Fruit fly (Drosophila melanogaster) whole organism, adult: ENCODE measurements around the gene por.
A peak's percentile ranks its signal among the peaks of the same experiment; 100 is the strongest.

Source experiments
- CG11617 ChIP-seq: fragments of 200-800 bp; sonication (Bioruptor generic); optimal IDR thresholded peaks from 2 replicates; lab custom pipeline; 2017; ENCODE audit warnings: mild to moderate bottlenecking, missing biosample characterization, missing genetic modification reagents, missing genetic modification characterization
- CG12768 ChIP-seq: fragments of 200-800 bp; sonication (Bioruptor generic); optimal IDR thresholded peaks from 2 replicates; lab custom pipeline; 2017; ENCODE audit warnings: missing biosample characterization, missing genetic modification characterization, mild to moderate bottlenecking, moderate library complexity, missing genetic modification reagents
- CG14711 ChIP-seq: fragments of 200-800 bp; sonication (Bioruptor generic); optimal IDR thresholded peaks from 2 replicates; lab custom pipeline; 2018; ENCODE audit warnings: missing biosample characterization, mild to moderate bottlenecking, missing genetic modification characterization, moderate library complexity
- CG1620 ChIP-seq: fragments of 200-800 bp; sonication (Bioruptor generic); optimal IDR thresholded peaks from 2 replicates; lab custom pipeline; 2016; ENCODE audit warnings: missing biosample characterization, missing genetic modification characterization
- CG33017 ChIP-seq: fragments of 200-800 bp; sonication (Bioruptor generic); optimal IDR thresholded peaks from 2 replicates; lab custom pipeline; 2018; ENCODE audit warnings: missing biosample characterization, mild to moderate bottlenecking, missing genetic modification characterization, moderate library complexity
- CG5204 ChIP-seq: fragments of 200-800 bp; sonication (Bioruptor generic); optimal IDR thresholded peaks from 2 replicates; lab custom pipeline; 2016; ENCODE audit warnings: missing biosample characterization, missing genetic modification characterization
- CG7045 ChIP-seq: fragments of 200-800 bp; sonication (Bioruptor generic); optimal IDR thresholded peaks from 2 replicates; lab custom pipeline; 2017; ENCODE audit warnings: missing biosample characterization, mild to moderate bottlenecking, missing genetic modification characterization
- CG7101 ChIP-seq: fragments of 200-800 bp; sonication (Bioruptor generic); optimal IDR thresholded peaks from 2 replicates; lab custom pipeline; 2018; ENCODE audit warnings: missing biosample characterization, mild to moderate bottlenecking, missing genetic modification characterization, moderate library complexity
- Clk ChIP-seq: fragments of 200-800 bp; sonication (Bioruptor generic); optimal IDR thresholded peaks from 2 replicates; lab custom pipeline; 2017; ENCODE audit warnings: missing biosample characterization, missing genetic modification characterization
- Crg-1 ChIP-seq: fragments of 200-800 bp; sonication (Bioruptor generic); optimal IDR thresholded peaks from 2 replicates; lab custom pipeline; 2016; ENCODE audit warnings: missing biosample characterization, missing genetic modification characterization
- Hr96 ChIP-seq: fragments of 200-800 bp; sonication (Bioruptor generic); optimal IDR thresholded peaks from 2 replicates; lab custom pipeline; 2016; ENCODE audit warnings: missing biosample characterization, missing genetic modification characterization
- Mnt ChIP-seq: fragments of 200-800 bp; sonication (Bioruptor generic); optimal IDR thresholded peaks from 2 replicates; lab custom pipeline; 2016; ENCODE audit warnings: missing biosample characterization, mild to moderate bottlenecking, missing genetic modification characterization
- bab1 ChIP-seq: fragments of 200-800 bp; sonication (Bioruptor generic); optimal IDR thresholded peaks from 3 replicates; lab custom pipeline; 2019; ENCODE audit warnings: missing biosample characterization, mild to moderate bottlenecking, missing genetic modification characterization, moderate library complexity
- cic ChIP-seq: fragments of 200-800 bp; sonication (Bioruptor generic); optimal IDR thresholded peaks from 2 replicates; lab custom pipeline; 2017; ENCODE audit warnings: missing biosample characterization, mild to moderate bottlenecking, missing genetic modification characterization, moderate library complexity
- cnc ChIP-seq, 2 experiments: fragments of >200 bp; optimal IDR thresholded peaks; 2 replicates each; lab custom pipeline; 2017
- kay ChIP-seq: fragments of 200-800 bp; sonication (Bioruptor generic); peaks from one replicate; lab custom pipeline; 2016; ENCODE audit warnings: missing biosample characterization, missing genetic modification characterization, borderline replicate concordance
- ovo ChIP-seq: fragments of 200-800 bp; sonication (Bioruptor generic); optimal IDR thresholded peaks from 2 replicates; lab custom pipeline; 2016; ENCODE audit warnings: missing biosample characterization, missing genetic modification characterization
- pad ChIP-seq: fragments of 200-800 bp; sonication (Bioruptor generic); optimal IDR thresholded peaks from 3 replicates; lab custom pipeline; 2017; ENCODE audit warnings: missing biosample characterization, missing genetic modification characterization, mild to moderate bottlenecking, moderate library complexity, missing genetic modification reagents
- tj ChIP-seq: fragments of 200-800 bp; sonication (Bioruptor generic); optimal IDR thresholded peaks from 3 replicates; lab custom pipeline; 2017; ENCODE audit warnings: missing biosample characterization, mild to moderate bottlenecking, missing genetic modification characterization, moderate library complexity
- toe ChIP-seq: fragments of 200-800 bp; sonication (Bioruptor generic); optimal IDR thresholded peaks from 2 replicates; lab custom pipeline; 2016; ENCODE audit warnings: missing biosample characterization, missing genetic modification characterization

por gene

dm6 chrX:18366033-18366850, 13.4 kb downstream of the por start, which contains the start of gene CrebB:
CrebB (plus strand) TSS chrX:18366357.
- TF ChIP-seq CG11617 (GFP tag; lab: Kevin White, UChicago) (peak; percentile 4), CG7101 (tag; lab: Kevin White, UChicago) (peak; percentile 15), kay (GFP tag; lab: Kevin White, UChicago) (peak; percentile 24), cnc (optimal IDR thresholded peaks at IDR 0.05; lab: Kevin White, UChicago) (no peak), bab1 (GFP tag; lab: Kevin White, UChicago) (peak; percentile 65), pad (GFP tag; lab: Kevin White, UChicago) (peak; percentile 91), CG33017 (tag; lab: Kevin White, UChicago) (no peak), Clk (GFP tag; lab: Kevin White, UChicago) (no peak), toe (GFP tag; lab: Kevin White, UChicago) (no peak), ovo (GFP tag; lab: Kevin White, UChicago) (peak; percentile 63), CG5204 (no peak), Crg-1 (GFP tag; lab: Kevin White, UChicago) (peak; percentile 11), Mnt (GFP tag; lab: Kevin White, UChicago) (peak; percentile 57), CG1620 (GFP tag; lab: Kevin White, UChicago) (no peak), tj (GFP tag; lab: Kevin White, UChicago) (peak; percentile 64), CG7045 (GFP tag; lab: Kevin White, UChicago) (no peak), cic (GFP tag; lab: Kevin White, UChicago) (peak; percentile 81), Hr96 (GFP tag; lab: Kevin White, UChicago) (peak; percentile 45), CG14711 (tag; lab: Kevin White, UChicago) (no peak), CG12768 (GFP tag; lab: Kevin White, UChicago) (peak; percentile 19)

dm6 chrX:18364999-18365398, 14.7 kb downstream of the por start:
- TF ChIP-seq Crg-1 (GFP tag; lab: Kevin White, UChicago) = no peak
- TF ChIP-seq CG5204 = no peak
- TF ChIP-seq kay (GFP tag; lab: Kevin White, UChicago) = no peak
- no peak for TF ChIP-seq ovo (GFP tag; lab: Kevin White, UChicago)
- TF ChIP-seq CG7101 (tag; lab: Kevin White, UChicago) = no peak
- no peak for TF ChIP-seq cic (GFP tag; lab: Kevin White, UChicago)
- TF ChIP-seq tj (GFP tag; lab: Kevin White, UChicago) = no peak
- no peak for TF ChIP-seq CG33017 (tag; lab: Kevin White, UChicago)
- no peak for TF ChIP-seq CG14711 (tag; lab: Kevin White, UChicago)
- no peak for TF ChIP-seq bab1 (GFP tag; lab: Kevin White, UChicago)
- TF ChIP-seq pad (GFP tag; lab: Kevin White, UChicago) = no peak
- TF ChIP-seq CG1620 (GFP tag; lab: Kevin White, UChicago) = no peak
- no peak for TF ChIP-seq Hr96 (GFP tag; lab: Kevin White, UChicago)
- no peak for TF ChIP-seq CG11617 (GFP tag; lab: Kevin White, UChicago)
- no peak for TF ChIP-seq CG7045 (GFP tag; lab: Kevin White, UChicago)
- TF ChIP-seq cnc (optimal IDR thresholded peaks at IDR 0.05; lab: Kevin White, UChicago) = no peak
- TF ChIP-seq Clk (GFP tag; lab: Kevin White, UChicago) = no peak
- TF ChIP-seq CG12768 (GFP tag; lab: Kevin White, UChicago) = no peak
- no peak for TF ChIP-seq toe (GFP tag; lab: Kevin White, UChicago)

- TF ChIP-seq cnc (optimal IDR thresholded peaks at IDR 0.05; lab: Kevin White, UChicago) = no peak
- TF ChIP-seq Mnt (GFP tag; lab: Kevin White, UChicago) = no peak
- no peak for TF ChIP-seq pad (GFP tag; lab: Kevin White, UChicago)
- no peak for TF ChIP-seq CG11617 (GFP tag; lab: Kevin White, UChicago)
- no peak for TF ChIP-seq CG33017 (tag; lab: Kevin White, UChicago)
- no peak for TF ChIP-seq bab1 (GFP tag; lab: Kevin White, UChicago)
- no peak for TF ChIP-seq CG14711 (tag; lab: Kevin White, UChicago)
- TF ChIP-seq Clk (GFP tag; lab: Kevin White, UChicago) = no peak
- TF ChIP-seq CG12768 (GFP tag; lab: Kevin White, UChicago) = no peak
- no peak for TF ChIP-seq CG5204
Observed at dm6 chrX:18364047-18364747, 15.5 kb downstream of the por start.

- TF ChIP-seq tj (GFP tag; lab: Kevin White, UChicago) (no peak), ovo (GFP tag; lab: Kevin White, UChicago) (no peak), CG12768 (GFP tag; lab: Kevin White, UChicago) (no peak), pad (GFP tag; lab: Kevin White, UChicago) (no peak), Crg-1 (GFP tag; lab: Kevin White, UChicago) (no peak), toe (GFP tag; lab: Kevin White, UChicago) (no peak), CG7045 (GFP tag; lab: Kevin White, UChicago) (no peak), cic (GFP tag; lab: Kevin White, UChicago) (no peak), Hr96 (GFP tag; lab: Kevin White, UChicago) (no peak), bab1 (GFP tag; lab: Kevin White, UChicago) (no peak), CG14711 (tag; lab: Kevin White, UChicago) (no peak), Mnt (GFP tag; lab: Kevin White, UChicago) (no peak), kay (GFP tag; lab: Kevin White, UChicago) (no peak), CG33017 (tag; lab: Kevin White, UChicago) (no peak), CG7101 (tag; lab: Kevin White, UChicago) (no peak)
Observed at dm6 chrX:18363423-18363822, 16.2 kb downstream of the por start.
